Worm (Caenorhabditis elegans) whole organism, young adult: ENCODE data around the gene mrpl-53.
A peak's percentile ranks its signal among the peaks of the same experiment; 100 is the strongest.

Experiments
- F22D6.2 ChIP-seq: sonication (generic microtip); optimal IDR thresholded peaks from 2 replicates; lab custom pipeline; 2016; ENCODE audit warnings: mild to moderate bottlenecking, missing genetic modification characterization, missing compliant biosample characterization
- F52B5.7 ChIP-seq: sonication (generic microtip); optimal IDR thresholded peaks from 2 replicates; lab custom pipeline; 2016; ENCODE audit warnings: mild to moderate bottlenecking, missing genetic modification characterization, missing compliant biosample characterization
- F57C9.4 ChIP-seq: sonication (generic microtip); optimal IDR thresholded peaks from 2 replicates; lab custom pipeline; 2017; ENCODE audit warnings: mild to moderate bottlenecking, missing genetic modification characterization, missing compliant biosample characterization
- K11D2.4 ChIP-seq: fragments of 200-800 bp; sonication (Bioruptor generic); IDR thresholded peaks from 2 replicates; pipeline ENCODE4 v1.3.6; 2022; ENCODE audit warnings: missing genetic modification reagents, missing genetic modification characterization, missing compliant biosample characterization
- T26A5.8 ChIP-seq: sonication (generic microtip); optimal IDR thresholded peaks from 2 replicates; lab custom pipeline; 2016; ENCODE audit warnings: missing genetic modification characterization, missing compliant biosample characterization
- Y67H2A.10 ChIP-seq: fragments of 200-800 bp; sonication (Bioruptor generic); conservative IDR thresholded peaks from 2 replicates; pipeline ENCODE4 v1.3.6; 2022; ENCODE audit warnings: missing genetic modification reagents, missing genetic modification characterization, missing compliant biosample characterization
- Y95B8A.8 ChIP-seq: fragments of 200-800 bp; sonication (Bioruptor generic); IDR thresholded peaks from 2 replicates; pipeline ENCODE4 v1.3.6; 2022; ENCODE audit warnings: missing genetic modification reagents, missing genetic modification characterization, missing compliant biosample characterization
- atf-7 ChIP-seq: sonication (generic microtip); optimal IDR thresholded peaks from 2 replicates; lab custom pipeline; 2017; ENCODE audit warnings: mild to moderate bottlenecking, missing genetic modification characterization, missing compliant biosample characterization
- attf-5 ChIP-seq: fragments of 200-800 bp; sonication (Bioruptor generic); optimal IDR thresholded peaks from 2 replicates; lab custom pipeline; 2018; ENCODE audit warnings: mild to moderate bottlenecking, missing genetic modification characterization, missing compliant biosample characterization
- ceh-79 ChIP-seq: sonication (generic microtip); optimal IDR thresholded peaks from 2 replicates; lab custom pipeline; 2017; ENCODE audit warnings: mild to moderate bottlenecking, missing genetic modification characterization, missing compliant biosample characterization
- dox-1 ChIP-seq: fragments of 200-800 bp; sonication (Bioruptor generic); IDR thresholded peaks from 2 replicates; pipeline ENCODE4 v1.3.6; 2022; ENCODE audit warnings: missing genetic modification reagents, missing genetic modification characterization, missing compliant biosample characterization
- egl-18 ChIP-seq: fragments of 200-800 bp; sonication (Bioruptor generic); IDR thresholded peaks from 2 replicates; pipeline ENCODE4 v1.3.6; 2022; ENCODE audit warnings: missing genetic modification reagents, missing genetic modification characterization, missing compliant biosample characterization
- egrh-3 ChIP-seq: fragments of 200-800 bp; sonication (Bioruptor generic); IDR thresholded peaks from 2 replicates; pipeline ENCODE4 v1.3.6; 2022; ENCODE audit warnings: missing genetic modification reagents, missing genetic modification characterization, missing compliant biosample characterization
- ekl-4 ChIP-seq: fragments of 200-800 bp; sonication (Bioruptor generic); IDR thresholded peaks from 2 replicates; pipeline ENCODE4 v1.3.6; 2022; ENCODE audit warnings: missing genetic modification reagents, missing genetic modification characterization, missing compliant biosample characterization
- ets-4 ChIP-seq: fragments of 200-800 bp; sonication (Bioruptor generic); optimal IDR thresholded peaks from 2 replicates; lab custom pipeline; 2018; ENCODE audit warnings: mild to moderate bottlenecking, missing genetic modification characterization, missing compliant biosample characterization
- hlh-26 ChIP-seq: fragments of 200-800 bp; sonication (Bioruptor generic); conservative IDR thresholded peaks from 2 replicates; pipeline ENCODE4 v1.3.6; 2022; ENCODE audit warnings: missing genetic modification reagents, missing genetic modification characterization, missing compliant biosample characterization
- hmg-1.2 ChIP-seq: fragments of 200-800 bp; sonication (Bioruptor generic); IDR thresholded peaks from 2 replicates; pipeline ENCODE4 v1.3.6; 2022; ENCODE audit warnings: missing genetic modification reagents, missing genetic modification characterization, missing compliant biosample characterization
- let-607 ChIP-seq, 2 experiments: fragments of 200-800 bp in 1 of 2; sonication (Bioruptor generic) in 1 of 2; sonication (generic microtip) in 1 of 2; optimal IDR thresholded peaks; 2 replicates each; lab custom pipeline; 2016 to 2018; ENCODE audit warnings: mild to moderate bottlenecking in 2 of 2, missing compliant biosample characterization in 2 of 2, missing genetic modification characterization in 2 of 2, moderate library complexity in 2 of 2, missing genotype in 1 of 2
- lin-26 ChIP-seq: fragments of 200-800 bp; sonication (Bioruptor generic); IDR thresholded peaks from 2 replicates; pipeline ENCODE4 v1.3.6; 2022; ENCODE audit warnings: missing genetic modification reagents, missing genetic modification characterization, missing compliant biosample characterization
- lin-35 ChIP-seq, 3 experiments: fragments of 150-350 bp in 2 of 3; sonication (generic microtip) in 1 of 3; optimal IDR thresholded peaks; 2 replicates each; lab custom pipeline; 2014 to 2018; ENCODE audit warnings: missing biosample characterization in 3 of 3, missing genetic modification characterization in 3 of 3, missing genetic modification reagents in 3 of 3
- lin-40 ChIP-seq: sonication (generic microtip); optimal IDR thresholded peaks from 2 replicates; lab custom pipeline; 2016; ENCODE audit warnings: missing genetic modification characterization, mild to moderate bottlenecking, missing compliant biosample characterization, missing genotype, missing genetic modification reagents
- lir-1 ChIP-seq: fragments of 200-800 bp; sonication (Bioruptor generic); conservative IDR thresholded peaks from 2 replicates; pipeline ENCODE4 v1.3.6; 2022; ENCODE audit warnings: missing genetic modification reagents, missing genetic modification characterization, missing compliant biosample characterization
- lsy-27 ChIP-seq: sonication (generic microtip); optimal IDR thresholded peaks from 2 replicates; lab custom pipeline; 2017; ENCODE audit warnings: missing genetic modification characterization, mild to moderate bottlenecking, missing compliant biosample characterization, antibody characterized with exemption, missing genotype, borderline replicate concordance; ENCODE audit not compliant: insufficient read depth
- madf-3 ChIP-seq: fragments of 200-800 bp; sonication (Bioruptor generic); IDR thresholded peaks from 2 replicates; pipeline ENCODE4 v1.3.6; 2022; ENCODE audit warnings: missing genetic modification reagents, missing genetic modification characterization, missing compliant biosample characterization
- madf-8 ChIP-seq: fragments of 200-800 bp; sonication (Bioruptor generic); conservative IDR thresholded peaks from 2 replicates; pipeline ENCODE4 v1.3.6; 2022; ENCODE audit warnings: missing genetic modification reagents, missing genetic modification characterization, missing compliant biosample characterization
- mcd-1 ChIP-seq: fragments of 200-800 bp; sonication (Bioruptor generic); IDR thresholded peaks from 2 replicates; pipeline ENCODE4 v1.3.6; 2022; ENCODE audit warnings: missing genetic modification reagents, missing genetic modification characterization, missing compliant biosample characterization
- mel-28 ChIP-seq: sonication (generic microtip); optimal IDR thresholded peaks from 2 replicates; lab custom pipeline; 2016; ENCODE audit warnings: borderline replicate concordance, mild to moderate bottlenecking, missing genetic modification characterization, missing compliant biosample characterization
- nfya-2 ChIP-seq: fragments of 200-800 bp; sonication (Bioruptor generic); IDR thresholded peaks from 2 replicates; pipeline ENCODE4 v1.3.6; 2022; ENCODE audit warnings: missing genetic modification reagents, missing genetic modification characterization, missing compliant biosample characterization
- nhr-80 ChIP-seq: sonication (generic microtip); optimal IDR thresholded peaks from 2 replicates; lab custom pipeline; 2016; ENCODE audit warnings: missing genetic modification characterization, missing compliant biosample characterization
- nhr-90 ChIP-seq: sonication (generic microtip); optimal IDR thresholded peaks from 2 replicates; lab custom pipeline; 2016; ENCODE audit warnings: missing genotype, mild to moderate bottlenecking, missing genetic modification characterization, missing compliant biosample characterization
- rcor-1 ChIP-seq: fragments of 200-800 bp; sonication (Bioruptor generic); IDR thresholded peaks from 2 replicates; pipeline ENCODE4 v1.3.6; 2022; ENCODE audit warnings: missing genetic modification reagents, missing genetic modification characterization, missing compliant biosample characterization
- rec-8 ChIP-seq, 2 experiments: sonication (generic microtip); optimal IDR thresholded peaks; 2 replicates each; lab custom pipeline; 2016; ENCODE audit warnings: mild to moderate bottlenecking in 2 of 2, missing genetic modification characterization in 2 of 2, missing genetic modification reagents in 2 of 2, missing genotype in 2 of 2, missing biosample characterization in 1 of 2, missing compliant biosample characterization in 1 of 2, moderate library complexity in 1 of 2
- sdz-38 ChIP-seq: sonication (generic microtip); optimal IDR thresholded peaks from 2 replicates; lab custom pipeline; 2016; ENCODE audit warnings: missing genotype, missing genetic modification characterization, missing compliant biosample characterization
- sea-2 ChIP-seq: fragments of 200-800 bp; sonication (Bioruptor generic); IDR thresholded peaks from 2 replicates; pipeline ENCODE4 v1.3.6; 2022; ENCODE audit warnings: missing genetic modification characterization, missing compliant biosample characterization
- snpc-3.4 ChIP-seq: sonication (generic microtip); optimal IDR thresholded peaks from 2 replicates; lab custom pipeline; 2017; ENCODE audit warnings: missing genetic modification characterization, mild to moderate bottlenecking, missing compliant biosample characterization, antibody characterized with exemption, moderate library complexity, missing genotype, missing genetic modification reagents
- sptf-2 ChIP-seq: fragments of 200-800 bp; sonication (Bioruptor generic); optimal IDR thresholded peaks from 2 replicates; lab custom pipeline; 2018; ENCODE audit warnings: mild to moderate bottlenecking, missing genetic modification characterization, missing compliant biosample characterization
- tbp1 ChIP-seq: fragments of 200-800 bp; sonication (Bioruptor generic); optimal IDR thresholded peaks from 2 replicates; lab custom pipeline; 2018; ENCODE audit warnings: mild to moderate bottlenecking, missing genetic modification characterization, missing compliant biosample characterization
- xnd-1 ChIP-seq: sonication (generic microtip); optimal IDR thresholded peaks from 2 replicates; lab custom pipeline; 2016; ENCODE audit warnings: missing genotype, missing genetic modification reagents, missing genetic modification characterization, missing compliant biosample characterization
- zim-3 ChIP-seq: sonication (generic microtip); optimal IDR thresholded peaks from 2 replicates; lab custom pipeline; 2017; ENCODE audit warnings: mild to moderate bottlenecking, missing genetic modification characterization, moderate library complexity, missing compliant biosample characterization
- ztf-26 ChIP-seq: sonication (generic microtip); optimal IDR thresholded peaks from 2 replicates; lab custom pipeline; 2017; ENCODE audit warnings: missing genetic modification characterization, missing compliant biosample characterization
- ztf-6 ChIP-seq: fragments of 200-800 bp; sonication (Bioruptor generic); IDR thresholded peaks from 2 replicates; pipeline ENCODE4 v1.3.6; 2022; ENCODE audit warnings: missing genetic modification reagents, missing genetic modification characterization, missing compliant biosample characterization

Gene mrpl-53

ce11 chrII:9594924-9595323, 2.5 kb upstream of the mrpl-53 start, which contains the start of gene E02H1.5:
E02H1.5 (plus strand) TSS chrII:9595224.
- TF ChIP-seq F22D6.2 (tag; lab: Kevin White, UChicago) (no peak), hmg-1.2 (0 out of 2 replicates have a peak, but pooled peaks have one; percentile 4)
- TF ChIP-seq, all 124 proteins: peak for 1

- TF ChIP-seq tbp1 (GFP tag; lab: Kevin White, UChicago) (no peak), rcor-1 (GFP tag; lab: Robert Waterston, UW) (no peak), Y67H2A.10 (GFP tag; lab: Robert Waterston, UW) (no peak), ekl-4 (GFP tag; lab: Robert Waterston, UW) (no peak), nhr-80 (tag; lab: Kevin White, UChicago) (no peak), attf-5 (GFP tag; lab: Kevin White, UChicago) (no peak), lir-1 (GFP tag; lab: Robert Waterston, UW) (no peak), Y95B8A.8 (GFP tag; lab: Robert Waterston, UW) (no peak), egl-18 (GFP tag; lab: Robert Waterston, UW) (no peak), F57C9.4 (tag; lab: Kevin White, UChicago) (no peak), sea-2 (GFP tag; lab: Robert Waterston, UW) (no peak), lin-40 (tag; lab: Kevin White, UChicago) (no peak), F52B5.7 (tag; lab: Kevin White, UChicago) (no peak), ztf-26 (no peak), madf-3 (GFP tag; lab: Robert Waterston, UW) (no peak)
Observed at ce11 chrII:9596401-9596800, 1.0 kb upstream of the mrpl-53 start, which contains the start of gene E02H1.6. E02H1.6 (plus strand) TSS chrII:9596701.

ce11 chrII:9600022-9600722, 2.8 kb downstream of the mrpl-53 start:
- TF ChIP-seq nhr-80 (tag; lab: Kevin White, UChicago): peak; percentile 34
- no peak for TF ChIP-seq snpc-3.4

ce11 chrII:9601069-9601468, 3.6 kb downstream of the mrpl-53 start:
- TF ChIP-seq F57C9.4 (tag; lab: Kevin White, UChicago): no peak
- TF ChIP-seq sea-2 (GFP tag; lab: Robert Waterston, UW): no peak
- no peak for TF ChIP-seq attf-5 (GFP tag; lab: Kevin White, UChicago)
- no peak for TF ChIP-seq egrh-3 (GFP tag; lab: Robert Waterston, UW)
- no peak for TF ChIP-seq ceh-79 (tag; lab: Kevin White, UChicago)
- peak; percentile 43 for TF ChIP-seq atf-7
- no peak for TF ChIP-seq hlh-26 (GFP tag; lab: Robert Waterston, UW)
- no peak for TF ChIP-seq zim-3 (tag; lab: Kevin White, UChicago)
- TF ChIP-seq lin-35 (GFP tag; optimal IDR thresholded peaks at IDR 0.05; lab: Kevin White, UChicago): peak in 1 of 3 experiments; percentile 11
- no peak for TF ChIP-seq nhr-90
- peak; percentile 17 for TF ChIP-seq ets-4 (GFP tag; lab: Kevin White, UChicago)
- no peak for TF ChIP-seq lin-26 (GFP tag; lab: Robert Waterston, UW)
- TF ChIP-seq sptf-2 (GFP tag; lab: Kevin White, UChicago): no peak
- no peak for TF ChIP-seq nfya-2
- peak; percentile 59 for TF ChIP-seq F22D6.2 (tag; lab: Kevin White, UChicago)
- no peak for TF ChIP-seq mel-28 (tag; lab: Kevin White, UChicago)
- 0 out of 2 replicates have a peak, but pooled peaks have one; percentile 15 for TF ChIP-seq hmg-1.2
- no peak for TF ChIP-seq rec-8 (tag; optimal IDR thresholded peaks at IDR 0.05; lab: Kevin White, UChicago)
- 0 out of 2 replicates have a peak, but pooled peaks have one; percentile 21 for TF ChIP-seq dox-1 (GFP tag; lab: Robert Waterston, UW)
- no peak for TF ChIP-seq T26A5.8 (tag; lab: Kevin White, UChicago)
- TF ChIP-seq K11D2.4: no peak
- no peak for TF ChIP-seq sdz-38 (tag; lab: Kevin White, UChicago)
- no peak for TF ChIP-seq lsy-27 (tag; lab: Kevin White, UChicago)
- no peak for TF ChIP-seq xnd-1 (tag; lab: Kevin White, UChicago)
- TF ChIP-seq let-607 (tag; optimal IDR thresholded peaks at IDR 0.05; lab: Kevin White, UChicago): peak; percentile 74 to 83
- TF ChIP-seq madf-8 (GFP tag; lab: Robert Waterston, UW): no peak
- TF ChIP-seq mcd-1 (GFP tag; lab: Robert Waterston, UW): no peak
- no peak for TF ChIP-seq ztf-6 (GFP tag; lab: Robert Waterston, UW)
- peak; percentile 29 for TF ChIP-seq tbp1 (GFP tag; lab: Kevin White, UChicago)
